Worm (Caenorhabditis elegans) whole organism, late embryonic: Measurements from ENCODE around the gene F45D3.2.

Source experiments
- C08G9.2 ChIP-seq: sonication (generic microtip); optimal IDR thresholded peaks from 2 replicates; lab custom pipeline; 2016; ENCODE audit warnings: mild to moderate bottlenecking, missing genetic modification characterization, moderate library complexity, missing compliant biosample characterization
- F13H6.1 ChIP-seq: sonication (generic microtip); optimal IDR thresholded peaks from 2 replicates; lab custom pipeline; 2016; ENCODE audit warnings: missing genetic modification characterization, missing compliant biosample characterization
- Y22D7AL.16 ChIP-seq: sonication (generic microtip); optimal IDR thresholded peaks from 2 replicates; lab custom pipeline; 2016; ENCODE audit warnings: missing genetic modification characterization, missing compliant biosample characterization
- ahr-1 ChIP-seq: sonication (generic microtip); optimal IDR thresholded peaks from 2 replicates; lab custom pipeline; 2016; ENCODE audit warnings: missing genetic modification characterization, missing compliant biosample characterization
- ceh-18 ChIP-seq: sonication (generic microtip); optimal IDR thresholded peaks from 2 replicates; lab custom pipeline; 2016; ENCODE audit warnings: missing genetic modification characterization, missing compliant biosample characterization
- ceh-22 ChIP-seq: sonication (generic microtip); optimal IDR thresholded peaks from 2 replicates; lab custom pipeline; 2017; ENCODE audit warnings: missing biosample characterization, missing genetic modification characterization
- ceh-24 ChIP-seq: sonication (generic microtip); optimal IDR thresholded peaks from 2 replicates; lab custom pipeline; 2016; ENCODE audit warnings: mild to moderate bottlenecking, missing genetic modification characterization, missing compliant biosample characterization
- ceh-34 ChIP-seq: sonication (generic microtip); optimal IDR thresholded peaks from 2 replicates; lab custom pipeline; 2016; ENCODE audit warnings: mild to moderate bottlenecking, missing genetic modification characterization, missing compliant biosample characterization
- che-1 ChIP-seq: sonication (generic microtip); optimal IDR thresholded peaks from 2 replicates; lab custom pipeline; 2016; ENCODE audit warnings: mild to moderate bottlenecking, missing genetic modification characterization, missing compliant biosample characterization
- dmd-4 ChIP-seq: sonication (generic microtip); optimal IDR thresholded peaks from 2 replicates; lab custom pipeline; 2016; ENCODE audit warnings: borderline replicate concordance, missing genetic modification characterization, missing compliant biosample characterization
- dve-1 ChIP-seq: sonication (generic microtip); optimal IDR thresholded peaks from 2 replicates; lab custom pipeline; 2017; ENCODE audit warnings: antibody characterized with exemption, mild to moderate bottlenecking, missing genetic modification characterization, missing compliant biosample characterization
- elt-2 ChIP-seq: sonication (generic microtip); optimal IDR thresholded peaks from 2 replicates; lab custom pipeline; 2016; ENCODE audit warnings: missing genetic modification reagents, missing genetic modification characterization, missing compliant biosample characterization
- eyg-1 ChIP-seq: sonication (generic microtip); optimal IDR thresholded peaks from 2 replicates; lab custom pipeline; 2016; ENCODE audit warnings: missing genotype, missing genetic modification characterization, missing compliant biosample characterization
- fkh-10 ChIP-seq: fragments of 150-350 bp; optimal IDR thresholded peaks from 2 replicates; lab custom pipeline; 2014; ENCODE audit warnings: missing biosample characterization, missing genetic modification reagents, missing genetic modification characterization
- fkh-6 ChIP-seq: sonication (generic microtip); optimal IDR thresholded peaks from 2 replicates; lab custom pipeline; 2016; ENCODE audit warnings: missing genetic modification characterization, missing compliant biosample characterization
- hlh-30 ChIP-seq: sonication (generic microtip); optimal IDR thresholded peaks from 2 replicates; lab custom pipeline; 2017; ENCODE audit warnings: antibody characterized with exemption, missing genetic modification characterization, missing compliant biosample characterization; ENCODE audit not compliant: insufficient read depth
- hlh-8 ChIP-seq: sonication (generic microtip); optimal IDR thresholded peaks from 2 replicates; lab custom pipeline; 2016; ENCODE audit warnings: missing genotype, missing genetic modification characterization, missing compliant biosample characterization
- lim-6 ChIP-seq: sonication (generic microtip); optimal IDR thresholded peaks from 2 replicates; lab custom pipeline; 2016; ENCODE audit warnings: missing genetic modification characterization, missing compliant biosample characterization
- madf-2 ChIP-seq: sonication (generic microtip); optimal IDR thresholded peaks from 2 replicates; lab custom pipeline; 2017; ENCODE audit warnings: missing genetic modification characterization, missing compliant biosample characterization
- mec-3 ChIP-seq: sonication (generic microtip); optimal IDR thresholded peaks from 2 replicates; lab custom pipeline; 2016; ENCODE audit warnings: borderline replicate concordance, missing genetic modification characterization, missing compliant biosample characterization
- nfya-1 ChIP-seq: sonication (generic microtip); optimal IDR thresholded peaks from 2 replicates; lab custom pipeline; 2017; ENCODE audit warnings: missing genetic modification characterization, mild to moderate bottlenecking, missing compliant biosample characterization, antibody characterized with exemption, moderate library complexity
- nhr-11 ChIP-seq: fragments of 150-350 bp; optimal IDR thresholded peaks from 2 replicates; lab custom pipeline; 2014; ENCODE audit warnings: missing biosample characterization, missing genetic modification characterization
- nhr-232 ChIP-seq: sonication (generic microtip); optimal IDR thresholded peaks from 2 replicates; lab custom pipeline; 2016; ENCODE audit warnings: missing genetic modification characterization, missing compliant biosample characterization
- odd-2 ChIP-seq: sonication (generic microtip); optimal IDR thresholded peaks from 2 replicates; lab custom pipeline; 2017; ENCODE audit warnings: antibody characterized with exemption, mild to moderate bottlenecking, missing genetic modification characterization, missing compliant biosample characterization
- pag-3 ChIP-seq: sonication (generic microtip); optimal IDR thresholded peaks from 2 replicates; lab custom pipeline; 2016; ENCODE audit warnings: missing compliant biosample characterization, missing genetic modification characterization, borderline replicate concordance
- pat-9 ChIP-seq: fragments of 200-800 bp; sonication (Bioruptor generic); optimal IDR thresholded peaks from 2 replicates; lab custom pipeline; 2018; ENCODE audit warnings: mild to moderate bottlenecking, missing genetic modification characterization, moderate library complexity, missing compliant biosample characterization
- pqm-1 ChIP-seq: sonication (generic microtip); optimal IDR thresholded peaks from 2 replicates; lab custom pipeline; 2016; ENCODE audit warnings: missing genetic modification characterization, missing compliant biosample characterization
- pros-1 ChIP-seq: fragments of 150-350 bp; optimal IDR thresholded peaks from 2 replicates; lab custom pipeline; 2014; ENCODE audit warnings: missing biosample characterization, missing genetic modification reagents, missing genetic modification characterization
- rnt-1 ChIP-seq: sonication (generic microtip); optimal IDR thresholded peaks from 2 replicates; lab custom pipeline; 2016; ENCODE audit warnings: missing genetic modification characterization, missing compliant biosample characterization
- sox-2 ChIP-seq: fragments of 200-800 bp; sonication (Bioruptor generic); IDR thresholded peaks from 2 replicates; pipeline ENCODE4 v1.3.6; 2022; ENCODE audit warnings: missing genetic modification reagents, missing genetic modification characterization, missing compliant biosample characterization
- syd-9 ChIP-seq: sonication (generic microtip); optimal IDR thresholded peaks from 2 replicates; lab custom pipeline; 2016; ENCODE audit warnings: mild to moderate bottlenecking, missing genetic modification characterization, moderate library complexity, missing compliant biosample characterization
- unc-42 ChIP-seq: sonication (generic microtip); optimal IDR thresholded peaks from 2 replicates; lab custom pipeline; 2016; ENCODE audit warnings: missing genotype, missing genetic modification characterization, missing compliant biosample characterization
- zip-5 ChIP-seq: sonication (generic microtip); optimal IDR thresholded peaks from 2 replicates; lab custom pipeline; 2016; ENCODE audit warnings: missing genetic modification characterization, missing compliant biosample characterization

F45D3.2 gene

DNA sequence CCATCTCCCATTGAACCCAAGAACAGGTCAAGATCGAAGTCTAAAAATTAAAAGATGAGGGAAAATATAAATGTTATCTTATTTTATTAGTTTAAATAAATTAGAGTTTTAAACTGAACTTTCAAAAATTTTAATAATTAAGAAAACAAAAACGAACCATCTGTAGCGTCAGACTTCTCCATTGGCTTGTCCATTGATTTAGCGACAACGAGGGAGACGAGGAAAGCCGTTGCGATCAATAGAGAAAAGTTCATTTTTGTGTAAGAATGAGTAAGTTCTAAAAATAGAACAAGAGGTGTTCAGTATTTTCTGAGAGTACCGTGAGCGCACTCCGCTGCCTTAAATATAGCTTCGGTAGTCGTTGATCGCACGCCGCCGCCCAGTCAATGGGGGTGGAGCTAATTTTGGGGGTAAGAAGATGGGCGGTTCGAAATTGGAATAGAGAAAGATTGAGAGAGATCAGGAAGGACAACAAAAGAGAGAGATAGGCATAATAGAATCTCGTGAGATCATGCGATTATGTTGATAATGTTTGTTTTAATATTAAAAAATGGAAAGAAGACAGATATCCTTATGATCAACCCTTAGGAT is 9.3 kb downstream of the F45D3.2 start, which contains the start of gene F45D3.3:
Gene F45D3.3 (minus strand): TSS at position 350 of the 591 bp plus-strand sequence.
- no peak for TF ChIP-seq zip-5 (tag; lab: Kevin White, UChicago)
- no peak for TF ChIP-seq madf-2
- TF ChIP-seq hlh-30, result no peak
- no peak for TF ChIP-seq odd-2 (tag; lab: Kevin White, UChicago)
- no peak for TF ChIP-seq Y22D7AL.16
- no peak for TF ChIP-seq eyg-1 (tag; lab: Kevin White, UChicago)
- TF ChIP-seq C08G9.2 (tag; lab: Kevin White, UChicago), result no peak
- no peak for TF ChIP-seq ceh-22
- TF ChIP-seq lim-6 (tag; lab: Kevin White, UChicago), result no peak
- TF ChIP-seq che-1, result no peak
- TF ChIP-seq ahr-1 (tag; lab: Kevin White, UChicago), result no peak
- no peak for TF ChIP-seq fkh-6 (tag; lab: Kevin White, UChicago)
- no peak for TF ChIP-seq ceh-24 (tag; lab: Kevin White, UChicago)
- TF ChIP-seq dmd-4 (tag; lab: Kevin White, UChicago), result no peak
- TF ChIP-seq pros-1 (tag; lab: Kevin White, UChicago), result no peak
- TF ChIP-seq sox-2 (GFP tag; lab: Robert Waterston, UW), result no peak
- no peak for TF ChIP-seq unc-42 (tag; lab: Kevin White, UChicago)
- TF ChIP-seq mec-3 (tag; lab: Kevin White, UChicago), result no peak
- no peak for TF ChIP-seq nhr-232

- peak; percentile 10 for TF ChIP-seq dve-1 (tag; lab: Kevin White, UChicago)
- TF ChIP-seq fkh-6 (tag; lab: Kevin White, UChicago), result no peak
Measured at ce11 chrV:12550755-12551154, 9.9 kb downstream of the F45D3.2 start.

- TF ChIP-seq F13H6.1, result no peak
- no peak for TF ChIP-seq syd-9 (tag; lab: Kevin White, UChicago)
- no peak for TF ChIP-seq elt-2
- no peak for TF ChIP-seq pat-9 (tag; lab: Kevin White, UChicago)
Measured at ce11 chrV:12551638-12552478, 11.0 kb downstream of the F45D3.2 start.

DNA sequence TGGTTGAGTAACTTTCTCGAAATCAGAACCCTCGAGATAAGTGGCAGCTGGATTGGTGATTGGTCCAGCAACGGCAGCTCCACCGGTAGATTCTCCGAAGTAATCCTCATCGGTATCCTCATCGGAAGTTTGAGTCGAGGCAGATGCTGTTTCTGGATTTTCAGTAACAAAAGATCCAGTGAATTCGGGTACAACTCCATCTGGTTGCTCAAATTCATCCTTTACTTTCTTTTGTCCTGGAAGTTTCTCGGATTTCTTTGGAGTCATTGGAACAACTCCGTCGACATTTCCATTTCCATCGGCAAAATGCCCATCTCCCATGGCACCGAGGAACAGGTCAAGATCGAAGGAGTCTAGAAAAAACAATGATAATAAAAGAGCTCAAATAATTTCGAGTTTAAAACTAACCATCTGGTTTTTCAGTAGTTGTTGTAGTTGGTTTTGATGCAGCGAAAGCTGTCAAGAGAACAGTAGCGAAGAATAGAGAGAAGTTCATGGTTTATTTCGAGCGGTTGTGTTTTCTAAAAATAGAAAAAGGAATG is 11.9 kb downstream of the F45D3.2 start, which contains the start of gene F45D3.4:
Gene F45D3.4 (minus strand): TSS at position 521 of the 542 bp plus-strand sequence.
- TF ChIP-seq nhr-11 (tag; lab: Kevin White, UChicago) (no peak), hlh-8 (tag; lab: Kevin White, UChicago) (no peak), pqm-1 (tag; lab: Kevin White, UChicago) (no peak), pag-3 (no peak), elt-2 (no peak), sox-2 (GFP tag; lab: Robert Waterston, UW) (no peak), fkh-10 (no peak), ceh-34 (tag; lab: Kevin White, UChicago) (no peak), mec-3 (tag; lab: Kevin White, UChicago) (no peak), rnt-1 (tag; lab: Kevin White, UChicago) (no peak), ceh-18 (tag; lab: Kevin White, UChicago) (no peak), Y22D7AL.16 (no peak), ahr-1 (tag; lab: Kevin White, UChicago) (no peak), nfya-1 (no peak)
